Worm (Caenorhabditis elegans): ENCODE data around the gene dsb-1.
A peak's percentile ranks its signal among the peaks of the same experiment; 100 is the strongest.

The dsb-1 gene

ce11 chrIV:12366571-12366970 lies 42.2 kb upstream of the dsb-1 start:
- TF ChIP-seq aha-1 (tag) = no peak
- no peak for TF ChIP-seq attf-4 (tag; optimal IDR thresholded peaks at IDR 0.05)
- TF ChIP-seq zip-11 (GFP tag; IDR thresholded peaks at IDR 0.05) = no peak
- peak; percentile 15 for TF ChIP-seq T26A8.4 (GFP tag; IDR thresholded peaks at IDR 0.05)
- TF ChIP-seq nhr-48 (tag; optimal IDR thresholded peaks at IDR 0.05) = peak; percentile 13
- TF ChIP-seq hlh-11 (tag; optimal IDR thresholded peaks at IDR 0.05) = peak; percentile 46
- TF ChIP-seq mxl-3 (GFP tag; optimal IDR thresholded peaks at IDR 0.05) = peak; percentile 65

- TF ChIP-seq ceh-62 (tag; optimal IDR thresholded peaks at IDR 0.05) (no peak), nhr-41 (GFP tag; IDR thresholded peaks at IDR 0.05) (no peak), lin-38 (GFP tag; IDR thresholded peaks at IDR 0.05) (peak; percentile 9; the same call in 1 of the 2 replicates), Y48G9A.11 (GFP tag; IDR thresholded peaks at IDR 0.05) (0 out of 2 replicates have a peak, but pooled peaks have one; percentile 17), ceh-44 (GFP tag; IDR thresholded peaks at IDR 0.05) (no peak), gei-8 (GFP tag; optimal IDR thresholded peaks at IDR 0.05) (no peak), madf-5 (GFP tag; IDR thresholded peaks at IDR 0.05) (0 out of 4 replicates have a peak, but pooled peaks of 1 of the 2 experiments have one; percentile 7), ztf-11 (tag; optimal IDR thresholded peaks at IDR 0.05) (no peak), ces-1 (GFP tag; optimal IDR thresholded peaks at IDR 0.05) (no peak)
These were observed 37.4 kb upstream of the dsb-1 start for ce11 chrIV:12371340-12371739.

ce11 chrIV:12371879-12372278 lies 36.8 kb upstream of the dsb-1 start, which contains the start of gene wdr-46:
Gene wdr-46, plus strand, starts transcription at chrIV:12372253.
- TF ChIP-seq Y5F2A.4 (GFP tag; optimal IDR thresholded peaks at IDR 0.05) (peak; percentile 6), pha-4 (GFP tag; IDR thresholded peaks at IDR 0.05) (no peak; the same call in 1 of the 2 replicates), pha-4 (tag; optimal IDR thresholded peaks at IDR 0.05) (peak; percentile 63), dmd-6 (GFP tag; IDR thresholded peaks at IDR 0.05) (peak; percentile 54), nhr-25 (tag; optimal IDR thresholded peaks at IDR 0.05; ENCODE audit: borderline replicate concordance, insufficient read depth) (peak; percentile 15), lin-38 (GFP tag; IDR thresholded peaks at IDR 0.05) (no peak; the same call in 1 of the 2 replicates), dmd-8 (GFP tag; IDR thresholded peaks at IDR 0.05) (no peak), F37D6.2 (tag; optimal IDR thresholded peaks at IDR 0.05) (peak; percentile 47), lir-3 (tag; optimal IDR thresholded peaks at IDR 0.05) (no peak), nhr-10 (tag; optimal IDR thresholded peaks at IDR 0.05) (no peak), snpc-1.2 (GFP tag; IDR thresholded peaks at IDR 0.05) (peak; percentile 65; the same call in 1 of the 2 replicates), zip-2 (tag; optimal IDR thresholded peaks at IDR 0.05) (peak; percentile 30), nhr-42 (GFP tag; IDR thresholded peaks at IDR 0.05) (no peak), spr-1 (tag; optimal IDR thresholded peaks at IDR 0.05) (peak; percentile 40), rbr-2 (tag; optimal IDR thresholded peaks at IDR 0.05) (peak; percentile 71), nhr-77 (tag; optimal IDR thresholded peaks at IDR 0.05) (peak; percentile 73), lin-1 (GFP tag; IDR thresholded peaks at IDR 0.05) (no peak), ztf-11 (tag; optimal IDR thresholded peaks at IDR 0.05) (no peak), jun-1 (tag; optimal IDR thresholded peaks at IDR 0.05) (peak; percentile 20), madf-5 (GFP tag; IDR thresholded peaks at IDR 0.05) (no peak), hlh-30 (tag; optimal IDR thresholded peaks at IDR 0.05; ENCODE audit: insufficient read depth) (peak; percentile 82), F10B5.3 (tag; optimal IDR thresholded peaks at IDR 0.05) (no peak), tra-1 (GFP tag; IDR thresholded peaks at IDR 0.05) (0 out of 2 replicates have a peak, but pooled peaks have one; percentile 9), pqm-1 (tag; optimal IDR thresholded peaks at IDR 0.05) (no peak), lin-39 (tag; optimal IDR thresholded peaks at IDR 0.05) (no peak), lsy-2 (tag; optimal IDR thresholded peaks at IDR 0.05) (peak; percentile 98 to 100), duxl-1 (tag; optimal IDR thresholded peaks at IDR 0.05; ENCODE audit: poor library complexity) (peak; percentile 75), zfp-2 (tag; optimal IDR thresholded peaks at IDR 0.05) (no peak), mes-2 (tag; optimal IDR thresholded peaks at IDR 0.05; ENCODE audit: poor library complexity, severe bottlenecking) (peak; percentile 91), dpl-1 (GFP tag; optimal IDR thresholded peaks at IDR 0.05) (peak; percentile 99), T26A8.4 (GFP tag; IDR thresholded peaks at IDR 0.05) (peak; percentile 80), lin-13 (GFP tag; optimal IDR thresholded peaks at IDR 0.05) (peak; percentile 67), arid-1 (GFP tag; conservative IDR thresholded peaks at IDR 0.05) (peak; percentile 86), madf-9 (GFP tag; conservative IDR thresholded peaks at IDR 0.05) (no peak), zip-11 (GFP tag; IDR thresholded peaks at IDR 0.05) (no peak), ctbp-1 (GFP tag; IDR thresholded peaks at IDR 0.05) (0 out of 2 replicates have a peak, but pooled peaks have one; percentile 7)
